Worm (Caenorhabditis elegans) whole organism, L1 larva: ENCODE measurements around the gene mdt-8.
"Not testable (repeated sequence)": the region's sequence is repeated elsewhere in the genome, so short reads cannot be mapped to it uniquely, and the experiment has no call there.

Source experiments
- C04F5.9 ChIP-seq: sonication (generic microtip); optimal IDR thresholded peaks from 2 replicates; lab custom pipeline; 2016; ENCODE audit warnings: missing genetic modification characterization, missing compliant biosample characterization
- C16A3.4 ChIP-seq: fragments of 150-350 bp; optimal IDR thresholded peaks from 2 replicates; lab custom pipeline; 2014; ENCODE audit warnings: missing biosample characterization, missing genetic modification characterization
- F16B12.6 ChIP-seq: fragments of 150-350 bp; optimal IDR thresholded peaks from 2 replicates; lab custom pipeline; 2014; ENCODE audit warnings: missing biosample characterization, missing genetic modification characterization
- aly-2 ChIP-seq: fragments of 150-350 bp; optimal IDR thresholded peaks from 2 replicates; lab custom pipeline; 2014; ENCODE audit warnings: missing biosample characterization, missing genetic modification characterization
- ama-1 ChIP-seq: fragments of 150-350 bp; optimal IDR thresholded peaks from 2 replicates; lab custom pipeline; 2014
- blmp-1 ChIP-seq: fragments of 150-350 bp; optimal IDR thresholded peaks from 2 replicates; lab custom pipeline; 2014; ENCODE audit warnings: missing biosample characterization, missing genetic modification characterization
- ceh-8 ChIP-seq: fragments of 200-800 bp; sonication (Bioruptor generic); optimal IDR thresholded peaks from 2 replicates; lab custom pipeline; 2018; ENCODE audit warnings: mild to moderate bottlenecking, missing genetic modification characterization, moderate library complexity, missing compliant biosample characterization
- ces-1 ChIP-seq: fragments of 150-350 bp; optimal IDR thresholded peaks from 2 replicates; lab custom pipeline; 2014; ENCODE audit warnings: missing biosample characterization, missing genetic modification reagents, missing genetic modification characterization
- dpl-1 ChIP-seq, 3 experiments: fragments of 150-350 bp in 2 of 3; sonication (generic microtip) in 1 of 3; optimal IDR thresholded peaks; 2 replicates each; lab custom pipeline; 2014 to 2017; ENCODE audit warnings: missing biosample characterization in 3 of 3, missing genetic modification characterization in 3 of 3, missing genetic modification reagents in 3 of 3
- efl-1 ChIP-seq, 4 experiments: fragments of 150-350 bp; optimal IDR thresholded peaks in 3 of 4; peaks in 1 of 4; 1 replicate in 1 of 4; 2 replicates in 3 of 4; lab custom pipeline; 2014; ENCODE audit warnings: missing biosample characterization in 2 of 4, missing genetic modification characterization in 2 of 4, missing genetic modification reagents in 2 of 4
- egl-13 ChIP-seq: sonication (generic microtip); optimal IDR thresholded peaks from 2 replicates; lab custom pipeline; 2016; ENCODE audit warnings: missing genotype, missing genetic modification reagents, missing genetic modification characterization, missing compliant biosample characterization
- egl-27 ChIP-seq, 2 experiments: fragments of 150-350 bp in 1 of 2; sonication (generic microtip); optimal IDR thresholded peaks; 3 replicates each; lab custom pipeline; 2017 to 2018; ENCODE audit warnings: missing biosample characterization in 2 of 2, missing genetic modification characterization in 2 of 2, missing genetic modification reagents in 2 of 2
- elt-2 ChIP-seq: sonication (generic microtip); optimal IDR thresholded peaks from 2 replicates; lab custom pipeline; 2016; ENCODE audit warnings: missing genetic modification characterization, mild to moderate bottlenecking, inconsistent platforms, missing compliant biosample characterization, missing genetic modification reagents
- ets-5 ChIP-seq: fragments of 200-800 bp; sonication (Bioruptor generic); IDR thresholded peaks from 2 replicates; pipeline ENCODE4 v1.3.6; 2022; ENCODE audit warnings: missing genetic modification characterization, missing compliant biosample characterization
- fkh-10 ChIP-seq: sonication (generic microtip); optimal IDR thresholded peaks from 2 replicates; lab custom pipeline; 2017; ENCODE audit warnings: missing biosample characterization, missing genetic modification reagents, missing genetic modification characterization
- fkh-4 ChIP-seq: sonication (generic microtip); optimal IDR thresholded peaks from 2 replicates; lab custom pipeline; 2016; ENCODE audit warnings: missing compliant biosample characterization, missing genetic modification characterization, borderline replicate concordance
- grh-1 ChIP-seq: fragments of 200-800 bp; sonication (Bioruptor generic); IDR thresholded peaks from 2 replicates; pipeline ENCODE4 v1.3.6; 2022; ENCODE audit warnings: missing genetic modification reagents, missing genetic modification characterization, missing compliant biosample characterization
- irx-1 ChIP-seq: sonication (generic microtip); optimal IDR thresholded peaks from 2 replicates; lab custom pipeline; 2016; ENCODE audit warnings: missing genetic modification characterization, missing compliant biosample characterization
- jun-1 ChIP-seq: fragments of 150-350 bp; optimal IDR thresholded peaks from 2 replicates; lab custom pipeline; 2014; ENCODE audit warnings: missing biosample characterization, missing genetic modification reagents, missing genetic modification characterization
- lin-14 ChIP-seq: fragments of 200-800 bp; sonication (Bioruptor generic); optimal IDR thresholded peaks from 2 replicates; lab custom pipeline; 2018; ENCODE audit warnings: mild to moderate bottlenecking, missing genetic modification characterization, moderate library complexity, missing compliant biosample characterization
- lin-35 ChIP-seq, 2 experiments: fragments of 150-350 bp; optimal IDR thresholded peaks; 2 replicates each; lab custom pipeline; 2014; ENCODE audit warnings: missing biosample characterization in 2 of 2, missing genetic modification characterization in 2 of 2, missing genetic modification reagents in 2 of 2
- lir-3 ChIP-seq: sonication (generic microtip); optimal IDR thresholded peaks from 2 replicates; lab custom pipeline; 2016; ENCODE audit warnings: mild to moderate bottlenecking, missing genetic modification characterization, moderate library complexity, missing compliant biosample characterization; ENCODE audit not compliant: poor library complexity
- lsy-2 ChIP-seq, 2 experiments: fragments of 150-350 bp; optimal IDR thresholded peaks; 2 replicates each; lab custom pipeline; 2014; ENCODE audit warnings: missing biosample characterization in 2 of 2, missing genetic modification characterization in 2 of 2
- mab-9 ChIP-seq: fragments of 200-800 bp; sonication (Bioruptor generic); IDR thresholded peaks from 2 replicates; pipeline ENCODE4 v1.3.6; 2022; ENCODE audit warnings: missing genetic modification reagents, missing genetic modification characterization, missing compliant biosample characterization
- mdl-1 ChIP-seq, 2 experiments: fragments of 150-350 bp; optimal IDR thresholded peaks; 2 replicates each; lab custom pipeline; 2014 to 2017; ENCODE audit warnings: missing biosample characterization in 2 of 2, missing genetic modification characterization in 2 of 2, inconsistent platforms in 1 of 2
- mef-2 ChIP-seq: fragments of 150-350 bp; optimal IDR thresholded peaks from 2 replicates; lab custom pipeline; 2014; ENCODE audit warnings: missing biosample characterization, missing genetic modification characterization
- mep-1 ChIP-seq: fragments of 150-350 bp; optimal IDR thresholded peaks from 2 replicates; lab custom pipeline; 2014; ENCODE audit warnings: missing biosample characterization, missing genetic modification characterization
- nhr-12 ChIP-seq: sonication (generic microtip); optimal IDR thresholded peaks from 2 replicates; lab custom pipeline; 2017; ENCODE audit warnings: missing biosample characterization, missing genetic modification characterization
- nhr-20 ChIP-seq: sonication (generic microtip); optimal IDR thresholded peaks from 2 replicates; lab custom pipeline; 2016; ENCODE audit warnings: mild to moderate bottlenecking, missing genetic modification characterization, missing compliant biosample characterization
- nhr-28 ChIP-seq: fragments of 150-350 bp; optimal IDR thresholded peaks from 2 replicates; lab custom pipeline; 2014; ENCODE audit warnings: missing biosample characterization, missing genetic modification characterization
- nhr-71 ChIP-seq: sonication (generic microtip); optimal IDR thresholded peaks from 2 replicates; lab custom pipeline; 2016; ENCODE audit warnings: mild to moderate bottlenecking, missing genetic modification characterization, moderate library complexity, missing compliant biosample characterization
- nhr-76 ChIP-seq: sonication (generic microtip); optimal IDR thresholded peaks from 2 replicates; lab custom pipeline; 2017; ENCODE audit warnings: missing biosample characterization, missing genetic modification characterization
- nhr-77 ChIP-seq: fragments of 150-350 bp; optimal IDR thresholded peaks from 2 replicates; lab custom pipeline; 2014; ENCODE audit warnings: missing biosample characterization, missing genetic modification characterization
- nhr-84 ChIP-seq: sonication (generic microtip); optimal IDR thresholded peaks from 2 replicates; lab custom pipeline; 2017; ENCODE audit warnings: missing biosample characterization, missing genetic modification characterization
- nhr-85 ChIP-seq: sonication (generic microtip); peaks from one replicate; lab custom pipeline; 2016; ENCODE audit warnings: missing genetic modification characterization, inconsistent platforms, missing compliant biosample characterization
- nhr-90 ChIP-seq: sonication (generic microtip); optimal IDR thresholded peaks from 2 replicates; lab custom pipeline; 2016; ENCODE audit warnings: mild to moderate bottlenecking, missing genetic modification characterization, missing compliant biosample characterization; ENCODE audit not compliant: poor library complexity
- pag-3 ChIP-seq: sonication (generic microtip); optimal IDR thresholded peaks from 2 replicates; lab custom pipeline; 2017; ENCODE audit warnings: missing genetic modification characterization, mild to moderate bottlenecking, missing compliant biosample characterization, antibody characterized with exemption, borderline replicate concordance; ENCODE audit not compliant: insufficient read depth
- pqm-1 ChIP-seq: sonication (generic microtip); optimal IDR thresholded peaks from 3 replicates; lab custom pipeline; 2017; ENCODE audit warnings: missing biosample characterization, missing genetic modification characterization
- rnt-1 ChIP-seq: sonication (generic microtip); optimal IDR thresholded peaks from 2 replicates; lab custom pipeline; 2016; ENCODE audit warnings: mild to moderate bottlenecking, missing genetic modification characterization, moderate library complexity, missing compliant biosample characterization
- skn-1 ChIP-seq: fragments of 150-350 bp; optimal IDR thresholded peaks from 2 replicates; lab custom pipeline; 2014; ENCODE audit warnings: missing biosample characterization, missing genetic modification characterization
- snpc-4 ChIP-seq: fragments of 150-350 bp; optimal IDR thresholded peaks from 2 replicates; lab custom pipeline; 2014; ENCODE audit warnings: missing biosample characterization, missing genetic modification characterization
- swsn-7 ChIP-seq: sonication (generic microtip); optimal IDR thresholded peaks from 2 replicates; lab custom pipeline; 2016; ENCODE audit warnings: missing genetic modification characterization, missing compliant biosample characterization
- tlp-1 ChIP-seq: fragments of 150-350 bp; optimal IDR thresholded peaks from 2 replicates; lab custom pipeline; 2014; ENCODE audit warnings: missing biosample characterization, missing genetic modification characterization
- unc-130 ChIP-seq: fragments of 150-350 bp; optimal IDR thresholded peaks from 2 replicates; lab custom pipeline; 2017; ENCODE audit warnings: missing biosample characterization, missing genetic modification characterization, inconsistent platforms
- unc-30 ChIP-seq: sonication (generic microtip); optimal IDR thresholded peaks from 2 replicates; lab custom pipeline; 2017; ENCODE audit warnings: missing biosample characterization, missing genetic modification characterization
- unc-86 ChIP-seq: sonication (generic microtip); optimal IDR thresholded peaks from 2 replicates; lab custom pipeline; 2016; ENCODE audit warnings: missing genetic modification characterization, missing compliant biosample characterization
- zip-4 ChIP-seq: fragments of 200-800 bp; sonication (Bioruptor generic); optimal IDR thresholded peaks from 2 replicates; lab custom pipeline; 2018; ENCODE audit warnings: mild to moderate bottlenecking, missing genetic modification characterization, moderate library complexity, missing compliant biosample characterization
- ztf-4 ChIP-seq: fragments of 150-350 bp; optimal IDR thresholded peaks from 2 replicates; lab custom pipeline; 2014; ENCODE audit warnings: missing biosample characterization, missing genetic modification characterization

The mdt-8 gene

DNA sequence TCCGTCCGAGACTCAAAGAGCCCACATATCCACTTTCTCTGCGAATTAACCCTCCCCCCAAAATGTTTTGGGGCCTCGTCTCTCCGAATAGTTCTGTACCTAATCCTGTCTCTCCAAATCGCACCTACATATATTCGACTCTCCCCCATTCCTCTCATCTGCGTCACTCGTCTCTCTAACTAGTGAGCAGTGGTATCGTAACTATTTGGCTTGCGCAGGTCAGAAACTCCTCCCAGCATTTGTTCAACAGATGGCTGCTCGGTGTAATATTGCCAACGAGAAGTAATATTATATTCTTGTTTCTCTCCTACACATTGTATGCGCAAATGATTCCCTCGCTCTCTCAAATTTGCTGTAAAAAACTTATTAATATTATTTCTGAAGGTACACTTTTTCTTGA is 22.0 kb upstream of the mdt-8 start, which contains the start of gene F54D5.24:
Gene F54D5.24 (plus strand): TSS at position 316 of the 400 bp plus-strand sequence.
- TF ChIP-seq ces-1 (GFP tag; lab: Kevin White, UChicago) (no peak), nhr-84 (tag; lab: Kevin White, UChicago) (no peak), pag-3 (tag; lab: Kevin White, UChicago) (no peak), lin-35 (GFP tag; optimal IDR thresholded peaks at IDR 0.05; lab: Kevin White, UChicago) (no peak), swsn-7 (tag; lab: Kevin White, UChicago) (no peak), fkh-4 (no peak), unc-86 (no peak), irx-1 (no peak), mef-2 (tag; lab: Kevin White, UChicago) (no peak), egl-13 (no peak), zip-4 (no peak)

- not testable (repeated sequence) for TF ChIP-seq nhr-20; nhr-12 (tag; lab: Kevin White, UChicago); lin-35 (GFP tag; optimal IDR thresholded peaks at IDR 0.05; lab: Kevin White, UChicago)
Observed at ce11 chrII:11551981-11552380, 18.4 kb upstream of the mdt-8 start, which contains the start of gene dhgd-1. Gene dhgd-1, minus strand, starts transcription at chrII:11552081.

- TF ChIP-seq pag-3 (tag; lab: Kevin White, UChicago) (peak; percentile 32), lin-14 (GFP tag; lab: Kevin White, UChicago) (peak; percentile 61), jun-1 (tag; lab: Kevin White, UChicago) (no peak), tlp-1 (tag; lab: Kevin White, UChicago) (no peak), lir-3 (tag; lab: Kevin White, UChicago) (peak; percentile 22), nhr-12 (tag; lab: Kevin White, UChicago) (no peak), lsy-2 (tag; optimal IDR thresholded peaks at IDR 0.05; lab: Kevin White, UChicago) (peak; percentile 17 to 69), grh-1 (GFP tag; lab: Robert Waterston, UW) (peak; percentile 36; the same call in 1 of the 2 replicates), fkh-10 (no peak), mab-9 (no peak), nhr-85 (tag; lab: Kevin White, UChicago) (peak; percentile 91), pqm-1 (tag; lab: Kevin White, UChicago) (no peak), nhr-77 (tag; lab: Kevin White, UChicago) (no peak), mdl-1 (tag; optimal IDR thresholded peaks at IDR 0.05; lab: Kevin White, UChicago) (peak in 1 of 2 experiments; percentile 93), snpc-4 (tag; lab: Kevin White, UChicago) (peak; percentile 19), ztf-4 (tag; lab: Kevin White, UChicago) (peak; percentile 56), nhr-71 (peak; percentile 82), ama-1 (lab: Kevin White, UChicago) (peak; percentile 99), nhr-76 (tag; lab: Kevin White, UChicago) (no peak), ets-5 (GFP tag; lab: Robert Waterston, UW) (no peak), nhr-28 (tag; lab: Kevin White, UChicago) (no peak), unc-86 (no peak), unc-130 (tag; lab: Kevin White, UChicago) (peak; percentile 11), C16A3.4 (tag; lab: Kevin White, UChicago) (peak; percentile 23), rnt-1 (peak; percentile 34), aly-2 (peak; percentile 89), skn-1 (tag; lab: Kevin White, UChicago) (peak; percentile 90), elt-2 (tag; lab: Kevin White, UChicago) (peak; percentile 52), irx-1 (peak; percentile 30), C04F5.9 (tag; lab: Kevin White, UChicago) (no peak), mep-1 (tag; lab: Kevin White, UChicago) (peak; percentile 92), ceh-8 (GFP tag; lab: Kevin White, UChicago) (no peak), dpl-1 (GFP tag; optimal IDR thresholded peaks at IDR 0.05; lab: Kevin White, UChicago) (peak; percentile 26 to 39 (median 38)), swsn-7 (tag; lab: Kevin White, UChicago) (peak; percentile 67), nhr-90 (tag; lab: Kevin White, UChicago) (peak; percentile 70), efl-1 (optimal IDR thresholded peaks at IDR 0.05; lab: Kevin White, UChicago) (peak; percentile 8 to 14), efl-1 (GFP tag; optimal IDR thresholded peaks at IDR 0.05 in 1 of 2; lab: Kevin White, UChicago) (peak in 1 of 2 experiments; percentile 89), F16B12.6 (tag; lab: Kevin White, UChicago) (no peak), blmp-1 (peak; percentile 82), egl-27 (tag; optimal IDR thresholded peaks at IDR 0.05; lab: Kevin White, UChicago) (no peak), unc-30 (tag; lab: Kevin White, UChicago) (no peak)
Observed at ce11 chrII:11547254-11547687, 13.7 kb upstream of the mdt-8 start, which contains the start of gene F54D5.7. Gene F54D5.7, plus strand, starts transcription at chrII:11547517.
